Worm (Caenorhabditis elegans): Measurements from ENCODE around the gene folr-1.

folr-1 gene

ce11 chrX:9882572-9882971, 36.5 kb upstream of the folr-1 start:
- no peak for TF ChIP-seq lsy-2 (tag; optimal IDR thresholded peaks at IDR 0.05)
- no peak for TF ChIP-seq mep-1 (tag; optimal IDR thresholded peaks at IDR 0.05)
- TF ChIP-seq nhr-28 (tag; optimal IDR thresholded peaks at IDR 0.05) = no peak
- TF ChIP-seq ceh-39 (tag; optimal IDR thresholded peaks at IDR 0.05) = no peak
- no peak for TF ChIP-seq bed-3 (GFP tag; optimal IDR thresholded peaks at IDR 0.05)
- TF ChIP-seq elt-3 (tag; optimal IDR thresholded peaks at IDR 0.05) = no peak
- no peak for TF ChIP-seq cnd-1 (tag; optimal IDR thresholded peaks at IDR 0.05)
- no peak for TF ChIP-seq unc-62 (GFP tag; optimal IDR thresholded peaks at IDR 0.05)
- TF ChIP-seq lin-32 (GFP tag; optimal IDR thresholded peaks at IDR 0.05) = no peak
- no peak for TF ChIP-seq pha-4 (tag; optimal IDR thresholded peaks at IDR 0.05)

- TF ChIP-seq zip-8 (tag; optimal IDR thresholded peaks at IDR 0.05) = no peak
These were observed 35.2 kb upstream of the folr-1 start, which contains the start of gene mrp-4 for ce11 chrX:9883837-9884324. mrp-4 (plus strand) TSS chrX:9884274.

- TF ChIP-seq nhr-28 (tag; optimal IDR thresholded peaks at IDR 0.05) (no peak), elt-3 (tag; optimal IDR thresholded peaks at IDR 0.05) (no peak), pha-4 (tag; optimal IDR thresholded peaks at IDR 0.05) (no peak), flh-1 (GFP tag; optimal IDR thresholded peaks at IDR 0.05) (no peak), sptf-1 (tag; optimal IDR thresholded peaks at IDR 0.05) (no peak), lin-32 (GFP tag; optimal IDR thresholded peaks at IDR 0.05) (no peak), lin-13 (tag; optimal IDR thresholded peaks at IDR 0.05) (no peak), ceh-39 (tag; optimal IDR thresholded peaks at IDR 0.05) (no peak)
These were observed 26.8 kb upstream of the folr-1 start, which contains the start of gene F21G4.1 for ce11 chrX:9892323-9892722. F21G4.1 (minus strand) TSS chrX:9892328.

ce11 chrX:9893069-9893468, 26.0 kb upstream of the folr-1 start:
- TF ChIP-seq blmp-1 (tag; optimal IDR thresholded peaks at IDR 0.05) = peak; percentile 76
- no peak for TF ChIP-seq ztf-11 (tag; optimal IDR thresholded peaks at IDR 0.05)

- TF ChIP-seq bed-3 (GFP tag; optimal IDR thresholded peaks at IDR 0.05) (no peak), nhr-28 (tag; optimal IDR thresholded peaks at IDR 0.05) (no peak), lin-13 (tag; optimal IDR thresholded peaks at IDR 0.05) (no peak), nhr-237 (tag; optimal IDR thresholded peaks at IDR 0.05) (no peak), nhr-76 (tag; optimal IDR thresholded peaks at IDR 0.05) (no peak), elt-1 (tag; optimal IDR thresholded peaks at IDR 0.05; ENCODE audit: borderline replicate concordance, insufficient read depth) (no peak), ceh-43 (GFP tag; optimal IDR thresholded peaks at IDR 0.05) (no peak)
These were observed 24.3 kb upstream of the folr-1 start, which contains the start of gene F21G4.3 for ce11 chrX:9894844-9895243. F21G4.3 (plus strand) TSS chrX:9895144.

ce11 chrX:9899426-9900131, 19.5 kb upstream of the folr-1 start, which contains the start of gene phf-34:
phf-34 (minus strand) TSS chrX:9899476.
- TF ChIP-seq pha-4 (tag; optimal IDR thresholded peaks at IDR 0.05) = no peak
- no peak for TF ChIP-seq nhr-2 (tag; optimal IDR thresholded peaks at IDR 0.05)
- no peak for TF ChIP-seq cnd-1 (tag; optimal IDR thresholded peaks at IDR 0.05)
- TF ChIP-seq drap-1 (GFP tag; optimal IDR thresholded peaks at IDR 0.05) = no peak
- peak; percentile 22 for TF ChIP-seq mls-2 (tag; optimal IDR thresholded peaks at IDR 0.05)
- no peak for TF ChIP-seq zip-8 (tag; optimal IDR thresholded peaks at IDR 0.05)
- TF ChIP-seq nhr-12 (tag; optimal IDR thresholded peaks at IDR 0.05) = no peak
- TF ChIP-seq lsy-2 (tag; optimal IDR thresholded peaks at IDR 0.05) = no peak
- TF ChIP-seq tbx-8 (GFP tag; optimal IDR thresholded peaks at IDR 0.05) = no peak
- TF ChIP-seq mab-5 (tag; optimal IDR thresholded peaks at IDR 0.05) = no peak
- no peak for TF ChIP-seq lin-13 (tag; optimal IDR thresholded peaks at IDR 0.05)
- peak; percentile 35 for TF ChIP-seq hlh-1 (tag; optimal IDR thresholded peaks at IDR 0.05)
- peak; percentile 38 for TF ChIP-seq unc-120 (tag; optimal IDR thresholded peaks at IDR 0.05; ENCODE audit: poor library complexity, severe bottlenecking)
- no peak for TF ChIP-seq ztf-11 (tag; optimal IDR thresholded peaks at IDR 0.05)
- no peak for TF ChIP-seq elt-3 (tag; optimal IDR thresholded peaks at IDR 0.05)
- TF ChIP-seq unc-39 (tag; optimal IDR thresholded peaks at IDR 0.05) = no peak
- peak; percentile 66 for TF ChIP-seq ces-1 (GFP tag; optimal IDR thresholded peaks at IDR 0.05)
- no peak for TF ChIP-seq snpc-4 (tag; optimal IDR thresholded peaks at IDR 0.05)
- no peak for TF ChIP-seq M03D4.4 (tag; optimal IDR thresholded peaks at IDR 0.05)
- no peak for TF ChIP-seq ceh-39 (tag; optimal IDR thresholded peaks at IDR 0.05)
- TF ChIP-seq nhr-76 (tag; optimal IDR thresholded peaks at IDR 0.05) = no peak
- TF ChIP-seq sptf-1 (tag; optimal IDR thresholded peaks at IDR 0.05) = peak; percentile 28
- no peak for TF ChIP-seq elt-1 (tag; optimal IDR thresholded peaks at IDR 0.05; ENCODE audit: borderline replicate concordance, insufficient read depth)
- TF ChIP-seq bed-3 (GFP tag; optimal IDR thresholded peaks at IDR 0.05) = no peak
- TF ChIP-seq ceh-43 (GFP tag; optimal IDR thresholded peaks at IDR 0.05) = no peak
- no peak for TF ChIP-seq blmp-1 (tag; optimal IDR thresholded peaks at IDR 0.05)
- no peak for TF ChIP-seq nhr-237 (tag; optimal IDR thresholded peaks at IDR 0.05)
- TF ChIP-seq flh-1 (GFP tag; optimal IDR thresholded peaks at IDR 0.05) = no peak
- TF ChIP-seq mep-1 (tag; optimal IDR thresholded peaks at IDR 0.05) = peak; percentile 22
- peak; percentile 21 for TF ChIP-seq ham-2 (GFP tag; optimal IDR thresholded peaks at IDR 0.05)
- no peak for TF ChIP-seq nhr-28 (tag; optimal IDR thresholded peaks at IDR 0.05)
- peak; percentile 37 for TF ChIP-seq unc-62 (GFP tag; optimal IDR thresholded peaks at IDR 0.05)
